Worm (Caenorhabditis elegans): ENCODE results near the gene srx-90.

Gene srx-90

DNA sequence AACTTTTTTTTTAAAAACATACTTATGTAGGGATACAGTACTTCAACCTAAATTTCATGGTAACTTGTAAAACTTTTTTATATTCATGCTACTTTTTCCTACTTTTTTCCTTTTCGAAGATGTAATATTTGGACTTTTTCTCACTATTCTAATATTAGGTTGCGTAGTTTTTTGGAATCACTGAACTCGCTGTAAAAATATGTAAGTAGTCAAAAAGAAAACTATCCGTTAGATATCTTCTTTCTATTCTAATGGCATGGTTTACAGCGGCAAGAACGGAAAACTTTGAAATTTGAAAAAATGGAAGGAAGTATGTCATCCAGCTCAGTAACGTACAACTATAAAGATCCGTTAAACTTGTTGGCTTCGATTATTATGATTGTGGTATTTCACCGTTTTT is 8.5 kb downstream of the srx-90 start, which contains the start of gene srx-82:
srx-82 (plus strand) TSS at position 301 of the 400 bp plus-strand sequence.
- no peak for TF ChIP-seq saeg-2 (GFP tag; IDR thresholded peaks at IDR 0.05)
- TF ChIP-seq ztf-7 (tag; optimal IDR thresholded peaks at IDR 0.05) = no peak
- no peak for TF ChIP-seq tag-97 (GFP tag; IDR thresholded peaks at IDR 0.05)
- no peak for TF ChIP-seq nhr-10 (tag; optimal IDR thresholded peaks at IDR 0.05)
- no peak for TF ChIP-seq aha-1 (tag)
- TF ChIP-seq ceh-82 (tag; optimal IDR thresholded peaks at IDR 0.05) = no peak
- no peak for TF ChIP-seq hlh-11 (tag; optimal IDR thresholded peaks at IDR 0.05)

ce11 chrV:11593427-11593826 is 12.5 kb downstream of the srx-90 start, which contains the start of gene srx-80:
TSS of gene srx-80 (plus strand) at chrV:11593727.
- TF ChIP-seq snpc-4 (tag; optimal IDR thresholded peaks at IDR 0.05) = no peak
- no peak for TF ChIP-seq daf-8 (GFP tag; IDR thresholded peaks at IDR 0.05)
- no peak for TF ChIP-seq fkh-10 (GFP tag; optimal IDR thresholded peaks at IDR 0.05)
- no peak for TF ChIP-seq daf-12 (tag; optimal IDR thresholded peaks at IDR 0.05)
- no peak for TF ChIP-seq mxl-2 (GFP tag; conservative IDR thresholded peaks at IDR 0.05)
- no peak for TF ChIP-seq set-16 (GFP tag; IDR thresholded peaks at IDR 0.05)
- no peak for TF ChIP-seq lir-3 (tag; optimal IDR thresholded peaks at IDR 0.05)
- no peak for TF ChIP-seq nhr-11 (tag; optimal IDR thresholded peaks at IDR 0.05)
- TF ChIP-seq rbr-2 (tag; optimal IDR thresholded peaks at IDR 0.05) = no peak
- no peak for TF ChIP-seq zip-2 (tag; optimal IDR thresholded peaks at IDR 0.05)
- TF ChIP-seq unc-130 (GFP tag; optimal IDR thresholded peaks at IDR 0.05) = no peak
- TF ChIP-seq F37D6.2 (tag; optimal IDR thresholded peaks at IDR 0.05) = no peak
- no peak for TF ChIP-seq nhr-102 (tag; optimal IDR thresholded peaks at IDR 0.05)
- TF ChIP-seq dmd-8 (GFP tag; IDR thresholded peaks at IDR 0.05) = no peak
- no peak for TF ChIP-seq lsy-2 (tag; optimal IDR thresholded peaks at IDR 0.05)
- no peak for TF ChIP-seq arid-1 (GFP tag; conservative IDR thresholded peaks at IDR 0.05)
- TF ChIP-seq F44E2.7 (GFP tag; IDR thresholded peaks at IDR 0.05) = no peak
- TF ChIP-seq sdz-12 (GFP tag; optimal IDR thresholded peaks at IDR 0.05) = no peak
- TF ChIP-seq nhr-41 (GFP tag; IDR thresholded peaks at IDR 0.05) = no peak
- TF ChIP-seq Y48G9A.11 (GFP tag; IDR thresholded peaks at IDR 0.05) = no peak

- TF ChIP-seq unc-62 (GFP tag; optimal IDR thresholded peaks at IDR 0.05 in 1 of 2) (peak in 1 of 2 experiments; percentile 94), unc-62 (tag; optimal IDR thresholded peaks at IDR 0.05) (no peak), nhr-77 (tag; optimal IDR thresholded peaks at IDR 0.05) (no peak), T20F7.1 (GFP tag; optimal IDR thresholded peaks at IDR 0.05) (no peak), lin-1 (GFP tag; IDR thresholded peaks at IDR 0.05) (no peak), ztf-11 (tag; optimal IDR thresholded peaks at IDR 0.05) (no peak), nhr-41 (GFP tag; IDR thresholded peaks at IDR 0.05) (no peak), F10B5.3 (tag; optimal IDR thresholded peaks at IDR 0.05) (no peak), sdz-12 (GFP tag; optimal IDR thresholded peaks at IDR 0.05) (no peak)
These were observed 13.0 kb downstream of the srx-90 start for ce11 chrV:11593888-11594287.

DNA sequence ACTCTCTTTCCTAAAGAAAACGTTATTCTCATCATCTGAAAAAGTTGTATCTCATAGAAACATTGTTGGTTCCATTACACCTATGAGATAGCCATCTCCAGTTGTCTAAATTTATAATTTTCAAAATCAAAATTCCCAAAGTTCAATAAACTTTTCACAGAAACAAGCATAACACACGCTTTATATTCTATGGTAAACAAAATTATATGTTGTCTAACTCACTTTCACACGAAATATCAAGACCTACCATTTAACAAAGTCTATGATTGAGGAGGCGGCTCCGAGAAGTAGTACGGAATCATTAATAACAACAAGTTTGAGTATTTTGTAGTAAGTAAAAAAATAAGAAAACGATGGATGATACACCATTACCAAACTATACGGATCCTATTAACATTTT is 17.9 kb downstream of the srx-90 start, which contains the start of gene srx-84:
srx-84 (plus strand) TSS at position 301 of the 400 bp plus-strand sequence.
- TF ChIP-seq mes-2 (tag; optimal IDR thresholded peaks at IDR 0.05; ENCODE audit: poor library complexity, severe bottlenecking) (no peak), dmd-8 (GFP tag; IDR thresholded peaks at IDR 0.05) (no peak), saeg-2 (GFP tag; IDR thresholded peaks at IDR 0.05) (no peak), ceh-62 (tag; optimal IDR thresholded peaks at IDR 0.05) (no peak)

ce11 chrV:11600800-11601199 is 19.9 kb downstream of the srx-90 start, which contains the start of gene F35B12.9:
TSS of gene F35B12.9 (plus strand) at chrV:11601171.
- TF ChIP-seq unc-62 (GFP tag; optimal IDR thresholded peaks at IDR 0.05 in 1 of 2) = peak in 1 of 2 experiments; percentile 18
- no peak for TF ChIP-seq unc-62 (tag; optimal IDR thresholded peaks at IDR 0.05)
- TF ChIP-seq F10B5.3 (tag; optimal IDR thresholded peaks at IDR 0.05) = no peak
- peak; percentile 94 for TF ChIP-seq aha-1 (tag)
